Worm (Caenorhabditis elegans): Measurements from ENCODE around the gene M79.2.
A peak's percentile ranks its signal among the peaks of the same experiment; 100 is the strongest.

The M79.2 gene

DNA sequence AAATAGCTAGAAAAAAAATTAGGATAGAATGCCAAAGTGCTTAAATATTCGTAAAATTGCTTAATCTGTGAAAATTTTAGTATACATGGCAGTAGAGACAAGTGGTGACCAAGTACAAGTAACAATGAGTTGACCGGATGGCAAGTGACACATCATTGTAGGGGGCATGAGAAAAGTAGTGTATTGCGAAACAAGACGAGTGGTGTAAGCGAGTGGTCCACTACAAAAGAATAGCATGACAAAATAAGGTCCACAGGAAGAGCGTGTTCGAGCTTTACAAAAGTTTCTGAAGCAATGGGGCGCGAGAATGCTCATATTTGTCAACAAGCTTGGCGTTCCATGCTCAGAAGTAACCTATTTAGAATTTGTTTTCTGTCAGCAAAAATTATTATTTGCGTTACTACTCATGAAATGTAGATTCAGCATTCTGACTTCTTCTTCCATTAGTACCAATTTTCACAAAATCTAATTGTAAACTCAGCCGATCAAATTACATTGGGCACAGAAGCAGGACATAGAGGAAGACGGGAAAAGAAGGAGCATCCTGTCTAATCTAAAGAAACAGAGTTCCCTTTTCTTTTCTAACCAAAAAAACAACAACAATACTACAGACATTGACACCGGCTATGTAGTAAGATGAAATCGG, 8.9 kb downstream of the M79.2 start:
- no peak for TF ChIP-seq ceh-9 (tag; optimal IDR thresholded peaks at IDR 0.05)
- TF ChIP-seq unc-42 (tag; optimal IDR thresholded peaks at IDR 0.05), result peak; percentile 79

- TF ChIP-seq unc-55 (GFP tag; optimal IDR thresholded peaks at IDR 0.05) (no peak), ceh-18 (tag; optimal IDR thresholded peaks at IDR 0.05) (peak; percentile 43), tbx-2 (tag; optimal IDR thresholded peaks at IDR 0.05) (peak; percentile 9), nhr-11 (tag; optimal IDR thresholded peaks at IDR 0.05) (no peak)
Measured at ce11 chrX:10618619-10619130, 9.9 kb downstream of the M79.2 start.

DNA sequence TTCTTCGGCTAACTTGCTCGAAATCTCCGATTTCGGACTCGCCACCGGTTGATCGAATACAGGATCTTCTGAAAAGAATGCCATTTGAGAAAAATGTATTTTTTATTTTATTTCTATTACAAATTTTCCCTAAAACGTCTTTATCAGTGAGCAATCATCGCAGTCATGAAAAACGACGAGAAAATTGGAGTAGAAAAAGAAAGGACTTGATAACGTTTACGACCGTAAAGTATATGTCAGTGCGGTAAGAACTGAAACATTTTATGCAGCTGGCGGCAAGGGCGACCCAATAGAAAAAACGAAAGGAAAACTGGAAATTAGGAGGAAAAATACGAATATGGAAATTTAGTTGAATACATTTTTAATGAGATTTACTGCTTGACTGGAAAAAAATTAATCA, 10.8 kb downstream of the M79.2 start:
- no peak for TF ChIP-seq pros-1 (tag; optimal IDR thresholded peaks at IDR 0.05)
- TF ChIP-seq dve-1 (tag; optimal IDR thresholded peaks at IDR 0.05), result no peak

DNA sequence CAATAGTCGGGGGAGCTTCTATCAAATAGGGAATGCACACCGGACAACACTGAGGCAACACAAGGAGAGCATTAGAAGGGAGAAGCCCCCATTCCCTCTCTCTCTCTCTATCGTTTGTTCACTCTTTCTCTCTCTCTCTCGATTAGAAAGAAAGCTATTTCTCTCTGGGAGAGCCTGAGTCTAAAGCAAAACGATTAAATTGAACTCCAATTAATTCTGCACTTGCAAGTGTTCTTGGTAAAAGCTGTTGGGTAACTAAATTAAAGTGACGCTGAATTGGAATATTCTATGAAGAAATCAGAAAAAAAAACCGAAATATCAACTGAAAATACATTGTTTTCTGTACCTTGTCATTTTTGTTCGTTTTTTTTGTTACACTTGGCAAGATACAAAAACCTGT, 12.6 kb downstream of the M79.2 start:
- TF ChIP-seq ceh-31 (tag; optimal IDR thresholded peaks at IDR 0.05) (peak; percentile 13), madf-2 (tag; optimal IDR thresholded peaks at IDR 0.05) (no peak), unc-42 (tag; optimal IDR thresholded peaks at IDR 0.05) (peak; percentile 77), unc-3 (GFP tag; conservative IDR thresholded peaks at IDR 0.05) (no peak), unc-3 (tag; optimal IDR thresholded peaks at IDR 0.05) (no peak), ceh-34 (tag; optimal IDR thresholded peaks at IDR 0.05) (no peak), tbx-2 (tag; optimal IDR thresholded peaks at IDR 0.05) (peak; percentile 7), ttx-3 (tag; optimal IDR thresholded peaks at IDR 0.05) (peak; percentile 13), ceh-18 (tag; optimal IDR thresholded peaks at IDR 0.05) (no peak), F13H6.1 (tag; optimal IDR thresholded peaks at IDR 0.05) (peak; percentile 2)

DNA sequence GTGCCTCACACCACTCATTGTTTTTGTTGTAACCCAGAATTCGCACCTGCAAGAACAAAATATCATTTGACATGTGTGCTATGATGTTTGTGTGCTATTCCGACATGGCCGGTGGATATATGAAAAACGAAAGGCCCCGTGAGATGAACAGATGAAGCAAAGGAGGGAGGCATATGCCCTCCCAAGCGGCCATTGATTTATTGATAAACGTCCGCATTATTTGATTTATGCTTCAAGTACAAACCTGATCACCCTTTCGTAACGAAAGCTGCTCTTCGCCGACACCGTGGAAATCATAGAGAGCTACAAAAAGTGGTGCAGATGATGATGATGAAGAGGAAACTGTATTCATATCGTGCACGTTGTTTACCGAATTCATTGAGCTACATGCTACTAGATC, 16.3 kb downstream of the M79.2 start:
- no peak for TF ChIP-seq ceh-22 (tag; optimal IDR thresholded peaks at IDR 0.05)
- no peak for TF ChIP-seq mec-3 (tag; optimal IDR thresholded peaks at IDR 0.05; ENCODE audit: borderline replicate concordance)
- TF ChIP-seq ref-2 (tag; optimal IDR thresholded peaks at IDR 0.05), result no peak
- no peak for TF ChIP-seq ahr-1 (tag; optimal IDR thresholded peaks at IDR 0.05)
- TF ChIP-seq hlh-15 (tag; optimal IDR thresholded peaks at IDR 0.05), result no peak
- no peak for TF ChIP-seq pha-4 (tag; optimal IDR thresholded peaks at IDR 0.05)
- no peak for TF ChIP-seq F13H6.1 (tag; optimal IDR thresholded peaks at IDR 0.05)
- no peak for TF ChIP-seq K02D7.2 (tag; optimal IDR thresholded peaks at IDR 0.05)
- no peak for TF ChIP-seq ceh-6 (GFP tag; optimal IDR thresholded peaks at IDR 0.05)
- TF ChIP-seq ceh-14 (tag; optimal IDR thresholded peaks at IDR 0.05), result no peak
- TF ChIP-seq T23F11.4 (GFP tag; optimal IDR thresholded peaks at IDR 0.05), result no peak
- no peak for TF ChIP-seq ceh-2 (tag; optimal IDR thresholded peaks at IDR 0.05)

ce11 chrX:10609878-10610277, 18.7 kb downstream of the M79.2 start:
- TF ChIP-seq K02D7.2 (tag; optimal IDR thresholded peaks at IDR 0.05) (no peak), elt-4 (tag; optimal IDR thresholded peaks at IDR 0.05) (no peak), ceh-2 (tag; optimal IDR thresholded peaks at IDR 0.05) (no peak), lim-6 (tag; optimal IDR thresholded peaks at IDR 0.05) (no peak), ceh-19 (GFP tag; optimal IDR thresholded peaks at IDR 0.05) (no peak), hlh-13 (GFP tag; optimal IDR thresholded peaks at IDR 0.05) (no peak), unc-3 (GFP tag; conservative IDR thresholded peaks at IDR 0.05) (no peak), unc-3 (tag; optimal IDR thresholded peaks at IDR 0.05) (no peak), K09A11.1 (tag; optimal IDR thresholded peaks at IDR 0.05; ENCODE audit: insufficient read depth) (no peak), hlh-15 (tag; optimal IDR thresholded peaks at IDR 0.05) (no peak)

Data from whole organism, late embryonic.